Worm (Caenorhabditis elegans) whole organism, late embryonic: Measurements from ENCODE around the gene C01G5.25.

Experiments
- C08G9.2 ChIP-seq: sonication (generic microtip); optimal IDR thresholded peaks from 2 replicates; lab custom pipeline; 2016; ENCODE audit warnings: mild to moderate bottlenecking, missing genetic modification characterization, moderate library complexity, missing compliant biosample characterization
- C38D4.7 ChIP-seq: fragments of 200-800 bp; sonication (Bioruptor generic); optimal IDR thresholded peaks from 2 replicates; lab custom pipeline; 2018; ENCODE audit warnings: mild to moderate bottlenecking, missing genetic modification characterization, moderate library complexity, missing compliant biosample characterization
- F13H6.1 ChIP-seq: sonication (generic microtip); optimal IDR thresholded peaks from 2 replicates; lab custom pipeline; 2016; ENCODE audit warnings: missing genetic modification characterization, missing compliant biosample characterization
- K09A11.1 ChIP-seq: sonication (generic microtip); optimal IDR thresholded peaks from 2 replicates; lab custom pipeline; 2017; ENCODE audit warnings: antibody characterized with exemption, mild to moderate bottlenecking, missing genetic modification characterization, missing compliant biosample characterization; ENCODE audit not compliant: insufficient read depth
- Y22D7AL.16 ChIP-seq: sonication (generic microtip); optimal IDR thresholded peaks from 2 replicates; lab custom pipeline; 2016; ENCODE audit warnings: missing genetic modification characterization, missing compliant biosample characterization
- ama-1 ChIP-seq: fragments of 150-350 bp; optimal IDR thresholded peaks from 2 replicates; lab custom pipeline; 2014
- ceh-14 ChIP-seq: sonication (generic microtip); optimal IDR thresholded peaks from 2 replicates; lab custom pipeline; 2016; ENCODE audit warnings: missing genotype, missing genetic modification characterization, missing compliant biosample characterization
- ceh-19 ChIP-seq: fragments of 200-800 bp; sonication (Bioruptor generic); optimal IDR thresholded peaks from 2 replicates; lab custom pipeline; 2018; ENCODE audit warnings: mild to moderate bottlenecking, missing genetic modification characterization, missing compliant biosample characterization
- ceh-2 ChIP-seq: sonication (generic microtip); optimal IDR thresholded peaks from 2 replicates; lab custom pipeline; 2016; ENCODE audit warnings: missing genotype, missing genetic modification characterization, missing compliant biosample characterization
- ceh-24 ChIP-seq: sonication (generic microtip); optimal IDR thresholded peaks from 2 replicates; lab custom pipeline; 2016; ENCODE audit warnings: mild to moderate bottlenecking, missing genetic modification characterization, missing compliant biosample characterization
- ceh-30 ChIP-seq: fragments of 150-350 bp; optimal IDR thresholded peaks from 2 replicates; lab custom pipeline; 2014; ENCODE audit warnings: missing biosample characterization, missing genetic modification characterization
- ceh-34 ChIP-seq: sonication (generic microtip); optimal IDR thresholded peaks from 2 replicates; lab custom pipeline; 2016; ENCODE audit warnings: mild to moderate bottlenecking, missing genetic modification characterization, missing compliant biosample characterization
- ceh-45 ChIP-seq: fragments of 200-800 bp; sonication (Bioruptor generic); IDR thresholded peaks from 2 replicates; pipeline ENCODE4 v1.3.6; 2022; ENCODE audit warnings: missing genetic modification reagents, missing genetic modification characterization, missing compliant biosample characterization
- ceh-48 ChIP-seq: sonication (generic microtip); optimal IDR thresholded peaks from 2 replicates; lab custom pipeline; 2016; ENCODE audit warnings: missing genetic modification characterization, inconsistent platforms, missing compliant biosample characterization
- ceh-9 ChIP-seq: sonication (generic microtip); optimal IDR thresholded peaks from 2 replicates; lab custom pipeline; 2016; ENCODE audit warnings: mild to moderate bottlenecking, missing genetic modification characterization, inconsistent platforms, missing compliant biosample characterization
- che-1 ChIP-seq: sonication (generic microtip); optimal IDR thresholded peaks from 2 replicates; lab custom pipeline; 2016; ENCODE audit warnings: mild to moderate bottlenecking, missing genetic modification characterization, missing compliant biosample characterization
- dmd-4 ChIP-seq: sonication (generic microtip); optimal IDR thresholded peaks from 2 replicates; lab custom pipeline; 2016; ENCODE audit warnings: borderline replicate concordance, missing genetic modification characterization, missing compliant biosample characterization
- elt-2 ChIP-seq: sonication (generic microtip); optimal IDR thresholded peaks from 2 replicates; lab custom pipeline; 2016; ENCODE audit warnings: missing genetic modification reagents, missing genetic modification characterization, missing compliant biosample characterization
- ets-4 ChIP-seq: sonication (generic microtip); optimal IDR thresholded peaks from 2 replicates; lab custom pipeline; 2016; ENCODE audit warnings: missing genetic modification characterization, missing compliant biosample characterization
- fax-1 ChIP-seq: sonication (generic microtip); optimal IDR thresholded peaks from 2 replicates; lab custom pipeline; 2016; ENCODE audit warnings: missing genotype, missing genetic modification characterization, missing compliant biosample characterization
- fkh-10 ChIP-seq: fragments of 150-350 bp; optimal IDR thresholded peaks from 2 replicates; lab custom pipeline; 2014; ENCODE audit warnings: missing biosample characterization, missing genetic modification reagents, missing genetic modification characterization
- fkh-6 ChIP-seq: sonication (generic microtip); optimal IDR thresholded peaks from 2 replicates; lab custom pipeline; 2016; ENCODE audit warnings: missing genetic modification characterization, missing compliant biosample characterization
- hlh-13 ChIP-seq: fragments of 200-800 bp; sonication (Bioruptor generic); optimal IDR thresholded peaks from 2 replicates; lab custom pipeline; 2018; ENCODE audit warnings: mild to moderate bottlenecking, missing genetic modification characterization, missing compliant biosample characterization
- hlh-6 ChIP-seq: sonication (generic microtip); optimal IDR thresholded peaks from 2 replicates; lab custom pipeline; 2016; ENCODE audit warnings: missing genotype, missing genetic modification characterization, missing compliant biosample characterization
- lin-11 ChIP-seq: fragments of 200-800 bp; sonication (Bioruptor generic); optimal IDR thresholded peaks from 2 replicates; lab custom pipeline; 2018; ENCODE audit warnings: mild to moderate bottlenecking, missing genetic modification characterization, missing compliant biosample characterization
- madf-2 ChIP-seq: sonication (generic microtip); optimal IDR thresholded peaks from 2 replicates; lab custom pipeline; 2017; ENCODE audit warnings: missing genetic modification characterization, missing compliant biosample characterization
- nhr-11 ChIP-seq: fragments of 150-350 bp; optimal IDR thresholded peaks from 2 replicates; lab custom pipeline; 2014; ENCODE audit warnings: missing biosample characterization, missing genetic modification characterization
- pat-9 ChIP-seq: fragments of 200-800 bp; sonication (Bioruptor generic); optimal IDR thresholded peaks from 2 replicates; lab custom pipeline; 2018; ENCODE audit warnings: mild to moderate bottlenecking, missing genetic modification characterization, moderate library complexity, missing compliant biosample characterization
- pha-2 ChIP-seq: sonication (generic microtip); optimal IDR thresholded peaks from 2 replicates; lab custom pipeline; 2017; ENCODE audit warnings: mild to moderate bottlenecking, missing genetic modification characterization, missing compliant biosample characterization
- pha-4 ChIP-seq: fragments of 150-350 bp; optimal IDR thresholded peaks from 2 replicates; lab custom pipeline; 2018; ENCODE audit warnings: missing biosample characterization, missing genetic modification reagents, missing genetic modification characterization
- pros-1 ChIP-seq: fragments of 150-350 bp; optimal IDR thresholded peaks from 2 replicates; lab custom pipeline; 2014; ENCODE audit warnings: missing biosample characterization, missing genetic modification reagents, missing genetic modification characterization
- ref-2 ChIP-seq: sonication (generic microtip); optimal IDR thresholded peaks from 2 replicates; lab custom pipeline; 2016; ENCODE audit warnings: missing genetic modification characterization, missing compliant biosample characterization
- rnt-1 ChIP-seq: sonication (generic microtip); optimal IDR thresholded peaks from 2 replicates; lab custom pipeline; 2016; ENCODE audit warnings: missing genetic modification characterization, missing compliant biosample characterization
- sdc-2 ChIP-seq: sonication (generic microtip); optimal IDR thresholded peaks from 2 replicates; lab custom pipeline; 2016; ENCODE audit warnings: missing genotype, missing genetic modification characterization, missing compliant biosample characterization
- syd-9 ChIP-seq: sonication (generic microtip); optimal IDR thresholded peaks from 2 replicates; lab custom pipeline; 2016; ENCODE audit warnings: mild to moderate bottlenecking, missing genetic modification characterization, moderate library complexity, missing compliant biosample characterization
- tbx-2 ChIP-seq: sonication (generic microtip); optimal IDR thresholded peaks from 2 replicates; lab custom pipeline; 2016; ENCODE audit warnings: missing genetic modification characterization, missing compliant biosample characterization
- unc-3 ChIP-seq, 2 experiments: fragments of 200-800 bp in 1 of 2; sonication (Bioruptor generic) in 1 of 2; sonication (generic microtip) in 1 of 2; conservative IDR thresholded peaks in 1 of 2; optimal IDR thresholded peaks in 1 of 2; 2 replicates each; pipeline versions ENCODE4 v1.3.6 to Lab custom; 2016 to 2022; ENCODE audit warnings: missing compliant biosample characterization in 2 of 2, missing genetic modification characterization in 2 of 2, missing genetic modification reagents in 1 of 2
- unc-42 ChIP-seq: sonication (generic microtip); optimal IDR thresholded peaks from 2 replicates; lab custom pipeline; 2016; ENCODE audit warnings: missing genotype, missing genetic modification characterization, missing compliant biosample characterization
- unc-86 ChIP-seq: sonication (generic microtip); optimal IDR thresholded peaks from 2 replicates; lab custom pipeline; 2016; ENCODE audit warnings: missing genetic modification characterization, missing compliant biosample characterization

The C01G5.25 gene

ce11 chrIV:6502725-6503124 is 38.8 kb upstream of the C01G5.25 start:
- TF ChIP-seq C08G9.2 (tag; lab: Kevin White, UChicago): no peak
- no peak for TF ChIP-seq ceh-2
- TF ChIP-seq elt-2 (tag; lab: Kevin White, UChicago): peak; percentile 26
- TF ChIP-seq, all 69 proteins: peak for 1

ce11 chrIV:6506424-6506823 is 35.1 kb upstream of the C01G5.25 start, which contains the start of gene pqn-89:
TSS of gene pqn-89 (plus strand) at chrIV:6506724.
- TF ChIP-seq ceh-24 (tag; lab: Kevin White, UChicago) (no peak), pha-2 (tag; lab: Kevin White, UChicago) (no peak), pat-9 (tag; lab: Kevin White, UChicago) (no peak), hlh-13 (GFP tag; lab: Kevin White, UChicago) (no peak), elt-2 (tag; lab: Kevin White, UChicago) (no peak), Y22D7AL.16 (tag; lab: Kevin White, UChicago) (no peak), ceh-9 (tag; lab: Kevin White, UChicago) (no peak), ets-4 (no peak), K09A11.1 (tag; lab: Kevin White, UChicago) (no peak), rnt-1 (tag; lab: Kevin White, UChicago) (no peak)

- TF ChIP-seq fkh-6 (tag; lab: Kevin White, UChicago) (no peak), dmd-4 (no peak), C38D4.7 (GFP tag; lab: Kevin White, UChicago) (no peak), pha-4 (tag; lab: Kevin White, UChicago) (no peak), ref-2 (tag; lab: Kevin White, UChicago) (no peak), fkh-10 (GFP tag; lab: Kevin White, UChicago) (no peak), syd-9 (tag; lab: Kevin White, UChicago) (no peak), hlh-13 (GFP tag; lab: Kevin White, UChicago) (no peak), unc-42 (no peak), F13H6.1 (tag; lab: Kevin White, UChicago) (no peak), nhr-11 (no peak)
Observed at ce11 chrIV:6511767-6512166, 29.7 kb upstream of the C01G5.25 start.

- TF ChIP-seq C08G9.2 (tag; lab: Kevin White, UChicago) (no peak), ceh-34 (tag; lab: Kevin White, UChicago) (no peak), unc-3 (GFP tag; conservative IDR thresholded peaks at IDR 0.05; lab: Robert Waterston, UW) (no peak), unc-3 (tag; optimal IDR thresholded peaks at IDR 0.05; lab: Kevin White, UChicago) (no peak), rnt-1 (tag; lab: Kevin White, UChicago) (no peak), ama-1 (no peak), pros-1 (no peak), dmd-4 (no peak), ceh-48 (no peak)
- TF ChIP-seq, all 69 proteins: peak for 0
Observed at ce11 chrIV:6514700-6515099, 26.8 kb upstream of the C01G5.25 start.

- TF ChIP-seq fax-1 (tag; lab: Kevin White, UChicago) (no peak), ceh-30 (no peak), sdc-2 (tag; lab: Kevin White, UChicago) (no peak), ceh-45 (GFP tag; lab: Robert Waterston, UW) (no peak), pros-1 (no peak), tbx-2 (no peak), che-1 (tag; lab: Kevin White, UChicago) (no peak), lin-11 (tag; lab: Kevin White, UChicago) (no peak), dmd-4 (no peak), unc-86 (tag; lab: Kevin White, UChicago) (no peak), hlh-6 (tag; lab: Kevin White, UChicago) (no peak), madf-2 (no peak), unc-42 (no peak), ceh-19 (GFP tag; lab: Kevin White, UChicago) (no peak), ceh-14 (tag; lab: Kevin White, UChicago) (no peak), ceh-48 (no peak)
Observed at ce11 chrIV:6517859-6518258, 23.6 kb upstream of the C01G5.25 start, which contains the start of gene C01G5.7. TSS of gene C01G5.7 (plus strand) at chrIV:6518159.
